Fruit fly (Drosophila melanogaster) whole organism, wandering third instar larva: ENCODE results near the gene CG12679.

ENCODE experiments used
- Abd-B ChIP-seq: fragments of >200 bp; optimal IDR thresholded peaks from 2 replicates; lab custom pipeline; 2017; ENCODE audit warnings: missing biosample characterization, missing genetic modification characterization
- CG32264 ChIP-seq: fragments of 200-800 bp; sonication (Bioruptor generic); optimal IDR thresholded peaks from 2 replicates; lab custom pipeline; 2016; ENCODE audit warnings: missing biosample characterization, missing genetic modification characterization
- CG9705 ChIP-seq: fragments of 200-800 bp; sonication (Bioruptor generic); optimal IDR thresholded peaks from 2 replicates; lab custom pipeline; 2018; ENCODE audit warnings: missing biosample characterization, mild to moderate bottlenecking, missing genetic modification characterization
- CrebA ChIP-seq: fragments of 200-800 bp; sonication (Bioruptor generic); optimal IDR thresholded peaks from 2 replicates; lab custom pipeline; 2016; ENCODE audit warnings: missing biosample characterization, mild to moderate bottlenecking, missing genetic modification characterization, borderline replicate concordance
- Dfd ChIP-seq: fragments of >200 bp; optimal IDR thresholded peaks from 2 replicates; lab custom pipeline; 2017; ENCODE audit warnings: missing biosample characterization, missing genetic modification characterization
- Dif ChIP-seq: fragments of 200-275, 200-300 bp; sonication (Bioruptor generic); optimal IDR thresholded peaks from 2 replicates; lab custom pipeline; 2018; ENCODE audit warnings: missing biosample characterization, missing genetic modification characterization; ENCODE audit not compliant: partially characterized antibody
- GATAd ChIP-seq: sonication (Bioruptor generic); optimal IDR thresholded peaks from 2 replicates; lab custom pipeline; 2016; ENCODE audit warnings: missing biosample characterization, missing genetic modification characterization
- Hr78 ChIP-seq: fragments of >200 bp; optimal IDR thresholded peaks from 2 replicates; lab custom pipeline; 2017; ENCODE audit warnings: missing biosample characterization, missing genetic modification characterization
- Hr83 ChIP-seq: fragments of 200-300 bp; sonication (Bioruptor generic); optimal IDR thresholded peaks from 2 replicates; lab custom pipeline; 2016; ENCODE audit warnings: missing biosample characterization, mild to moderate bottlenecking, missing genetic modification characterization, moderate library complexity; ENCODE audit not compliant: poor library complexity, severe bottlenecking
- Jra ChIP-seq: sonication (Bioruptor generic); optimal IDR thresholded peaks from 2 replicates; lab custom pipeline; 2016; ENCODE audit warnings: missing biosample characterization, missing genetic modification characterization
- Mio ChIP-seq: sonication (Bioruptor generic); optimal IDR thresholded peaks from 2 replicates; lab custom pipeline; 2016; ENCODE audit warnings: missing biosample characterization, missing genetic modification characterization
- Myc ChIP-seq: fragments of >200 bp; optimal IDR thresholded peaks from 2 replicates; lab custom pipeline; 2017
- OdsH ChIP-seq: fragments of 200-800 bp; sonication (Bioruptor generic); optimal IDR thresholded peaks from 2 replicates; lab custom pipeline; 2016; ENCODE audit warnings: missing biosample characterization, mild to moderate bottlenecking, missing genetic modification characterization
- Rel ChIP-seq, 2 experiments: fragments of 200-800 bp; sonication (Bioruptor generic) in 1 of 2; optimal IDR thresholded peaks; 2 replicates in 1 of 2; 3 replicates in 1 of 2; lab custom pipeline; 2016 to 2019; ENCODE audit warnings: mild to moderate bottlenecking in 2 of 2, missing biosample characterization in 2 of 2, missing genetic modification characterization in 2 of 2, moderate library complexity in 1 of 2
- Sp1 ChIP-seq: fragments of 200-800 bp; sonication (Bioruptor generic); optimal IDR thresholded peaks from 3 replicates; lab custom pipeline; 2019; ENCODE audit warnings: missing biosample characterization, mild to moderate bottlenecking, missing genetic modification characterization, moderate library complexity
- br ChIP-seq: fragments of 200-800 bp; sonication (Bioruptor generic); optimal IDR thresholded peaks from 2 replicates; lab custom pipeline; 2016; ENCODE audit warnings: missing biosample characterization, missing genetic modification characterization
- brk ChIP-seq: fragments of 200-800 bp; sonication (Bioruptor generic); optimal IDR thresholded peaks from 2 replicates; lab custom pipeline; 2016; ENCODE audit warnings: missing biosample characterization, mild to moderate bottlenecking, missing genetic modification characterization
- dmrt93B ChIP-seq: fragments of 200-800 bp; sonication (Bioruptor generic); optimal IDR thresholded peaks from 2 replicates; lab custom pipeline; 2018; ENCODE audit warnings: missing biosample characterization, mild to moderate bottlenecking, missing genetic modification characterization
- dsf ChIP-seq: sonication (Bioruptor generic); optimal IDR thresholded peaks from 2 replicates; lab custom pipeline; 2016; ENCODE audit warnings: missing biosample characterization, missing genetic modification characterization, borderline replicate concordance
- fru ChIP-seq: fragments of 200-800 bp; sonication (Bioruptor generic); optimal IDR thresholded peaks from 3 replicates; lab custom pipeline; 2016; ENCODE audit warnings: missing biosample characterization, mild to moderate bottlenecking, missing genetic modification characterization
- h ChIP-seq: fragments of 200-800 bp; sonication (Bioruptor generic); optimal IDR thresholded peaks from 3 replicates; lab custom pipeline; 2016; ENCODE audit warnings: missing biosample characterization, mild to moderate bottlenecking, missing genetic modification characterization
- jim ChIP-seq: fragments of 175-275, 200-325 bp; sonication (Bioruptor generic); optimal IDR thresholded peaks from 2 replicates; lab custom pipeline; 2016; ENCODE audit warnings: missing biosample characterization, mild to moderate bottlenecking, missing genetic modification characterization
- lola ChIP-seq: fragments of >200 bp; optimal IDR thresholded peaks from 2 replicates; lab custom pipeline; 2017; ENCODE audit warnings: missing biosample characterization, missing genetic modification characterization
- pan ChIP-seq: fragments of >200 bp; optimal IDR thresholded peaks from 2 replicates; lab custom pipeline; 2017
- psq ChIP-seq: fragments of 200-800 bp; sonication (Bioruptor generic); optimal IDR thresholded peaks from 3 replicates; lab custom pipeline; 2017; ENCODE audit warnings: missing biosample characterization, mild to moderate bottlenecking, missing genetic modification characterization, moderate library complexity
- rgr ChIP-seq: fragments of 200-800 bp; sonication (Bioruptor generic); optimal IDR thresholded peaks from 3 replicates; lab custom pipeline; 2016; ENCODE audit warnings: missing biosample characterization, mild to moderate bottlenecking, missing genetic modification characterization
- sv ChIP-seq: fragments of 200-800 bp; sonication (Bioruptor generic); optimal IDR thresholded peaks from 3 replicates; lab custom pipeline; 2016; ENCODE audit warnings: missing biosample characterization, missing genetic modification characterization
- tai ChIP-seq: sonication (Bioruptor generic); optimal IDR thresholded peaks from 2 replicates; lab custom pipeline; 2016; ENCODE audit warnings: missing biosample characterization, missing genetic modification characterization
- usp ChIP-seq: fragments of >200 bp; optimal IDR thresholded peaks from 2 replicates; lab custom pipeline; 2017; ENCODE audit warnings: missing biosample characterization, missing genetic modification characterization
- woc ChIP-seq: sonication (Bioruptor generic); optimal IDR thresholded peaks from 2 replicates; lab custom pipeline; 2016; ENCODE audit warnings: missing biosample characterization, mild to moderate bottlenecking, missing genetic modification characterization

The CG12679 gene

dm6 chrX:20342205-20342604, 34.1 kb downstream of the CG12679 start:
- no peak for TF ChIP-seq pan
- TF ChIP-seq tai (GFP tag; lab: Kevin White, UChicago) = no peak
- no peak for TF ChIP-seq Dfd (GFP tag; lab: Kevin White, UChicago)
- TF ChIP-seq br (GFP tag; lab: Kevin White, UChicago) = no peak
- no peak for TF ChIP-seq jim (GFP tag; lab: Kevin White, UChicago)
- TF ChIP-seq Dif (GFP tag; lab: Kevin White, UChicago) = no peak
- no peak for TF ChIP-seq Mio (GFP tag; lab: Kevin White, UChicago)
- TF ChIP-seq Hr83 (GFP tag; lab: Kevin White, UChicago) = no peak
- no peak for TF ChIP-seq CrebA (GFP tag; lab: Kevin White, UChicago)

- TF ChIP-seq br (GFP tag; lab: Kevin White, UChicago) (no peak), Jra (GFP tag; lab: Kevin White, UChicago) (no peak), CG32264 (GFP tag; lab: Kevin White, UChicago) (no peak), OdsH (GFP tag; lab: Kevin White, UChicago) (no peak), GATAd (GFP tag; lab: Kevin White, UChicago) (no peak), Hr78 (GFP tag; lab: Kevin White, UChicago) (no peak), CrebA (GFP tag; lab: Kevin White, UChicago) (no peak), dmrt93B (GFP tag; lab: Kevin White, UChicago) (no peak), rgr (GFP tag; lab: Kevin White, UChicago) (no peak), woc (no peak), Rel (GFP tag; optimal IDR thresholded peaks at IDR 0.05; lab: Kevin White, UChicago) (no peak), Rel (tag; optimal IDR thresholded peaks at IDR 0.05; lab: Kevin White, UChicago) (no peak), brk (GFP tag; lab: Kevin White, UChicago) (no peak), sv (GFP tag; lab: Kevin White, UChicago) (no peak), Myc (lab: Kevin White, UChicago) (no peak), pan (no peak)
- TF ChIP-seq, all 38 proteins: peak for 0
These were observed 46.0 kb downstream of the CG12679 start, which contains the start of gene CG1504 for dm6 chrX:20330278-20330677. Gene CG1504, minus strand, starts transcription at chrX:20330372.

dm6 chrX:20327144-20327543, 49.2 kb downstream of the CG12679 start, which contains the start of gene CG1631:
Gene CG1631, plus strand, starts transcription at chrX:20327444.
- TF ChIP-seq woc (no peak), usp (GFP tag; lab: Kevin White, UChicago) (no peak), dsf (GFP tag; lab: Kevin White, UChicago) (no peak), Jra (GFP tag; lab: Kevin White, UChicago) (no peak), Hr83 (GFP tag; lab: Kevin White, UChicago) (no peak), CrebA (GFP tag; lab: Kevin White, UChicago) (no peak), Abd-B (GFP tag; lab: Kevin White, UChicago) (no peak), fru (no peak), Dfd (GFP tag; lab: Kevin White, UChicago) (no peak), brk (GFP tag; lab: Kevin White, UChicago) (no peak), Hr78 (GFP tag; lab: Kevin White, UChicago) (no peak), dmrt93B (GFP tag; lab: Kevin White, UChicago) (no peak), Sp1 (no peak), pan (no peak), OdsH (GFP tag; lab: Kevin White, UChicago) (no peak), lola (GFP tag; lab: Kevin White, UChicago) (no peak), psq (no peak), h (GFP tag; lab: Kevin White, UChicago) (no peak), CG9705 (GFP tag; lab: Kevin White, UChicago) (no peak)
- TF ChIP-seq, all 38 proteins: peak for 0
